Fruit fly (Drosophila melanogaster): ENCODE results near the gene EMC1.

- TF ChIP-seq salr (GFP tag; optimal IDR thresholded peaks at IDR 0.05) (peak in 1 of 2 experiments; percentile 21), CG11294 (GFP tag; IDR thresholded peaks at IDR 0.05) (no peak), lz (GFP tag; optimal IDR thresholded peaks at IDR 0.05) (peak; percentile 18), achi (GFP tag; optimal IDR thresholded peaks at IDR 0.05) (peak; percentile 19), Hr39 (GFP tag; optimal IDR thresholded peaks at IDR 0.05) (peak; percentile 6), Ets21C (GFP tag; optimal IDR thresholded peaks at IDR 0.05) (no peak)
Measured at dm6 chr3R:7944699-7945349, 37.7 kb upstream of the EMC1 start.
